Worm (Caenorhabditis elegans) whole organism, L2 larva: ENCODE results near the gene C04G2.5.

Source experiments
- C34F6.9 ChIP-seq: fragments of 150-350 bp; optimal IDR thresholded peaks from 2 replicates; lab custom pipeline; 2014; ENCODE audit warnings: missing biosample characterization, missing genetic modification characterization
- R02D3.7 ChIP-seq: fragments of 150-350 bp; optimal IDR thresholded peaks from 2 replicates; lab custom pipeline; 2014; ENCODE audit warnings: missing biosample characterization, missing genetic modification characterization
- ZK546.5 ChIP-seq: sonication (generic microtip); optimal IDR thresholded peaks from 2 replicates; lab custom pipeline; 2017; ENCODE audit warnings: missing biosample characterization, missing genetic modification characterization
- alr-1 ChIP-seq: fragments of 150-350 bp; optimal IDR thresholded peaks from 2 replicates; lab custom pipeline; 2014; ENCODE audit warnings: missing biosample characterization, missing genetic modification characterization
- aly-2 ChIP-seq: fragments of 150-350 bp; optimal IDR thresholded peaks from 2 replicates; lab custom pipeline; 2014; ENCODE audit warnings: missing biosample characterization, missing genetic modification characterization
- ama-1 ChIP-seq: fragments of 150-350 bp; optimal IDR thresholded peaks from 2 replicates; lab custom pipeline; 2018; ENCODE audit warnings: inconsistent platforms
- ceh-16 ChIP-seq: fragments of 150-350 bp; optimal IDR thresholded peaks from 2 replicates; lab custom pipeline; 2014; ENCODE audit warnings: missing biosample characterization, missing genetic modification characterization
- ceh-82 ChIP-seq: fragments of 150-350 bp; optimal IDR thresholded peaks from 2 replicates; lab custom pipeline; 2014; ENCODE audit warnings: missing biosample characterization, missing genetic modification characterization
- crh-2 ChIP-seq: sonication (generic microtip); optimal IDR thresholded peaks from 2 replicates; lab custom pipeline; 2017; ENCODE audit warnings: missing biosample characterization, missing genetic modification characterization
- dmd-4 ChIP-seq: sonication (generic microtip); optimal IDR thresholded peaks from 2 replicates; lab custom pipeline; 2017; ENCODE audit warnings: missing biosample characterization, missing genetic modification characterization
- egl-27 ChIP-seq: sonication (generic microtip); optimal IDR thresholded peaks from 3 replicates; lab custom pipeline; 2017; ENCODE audit warnings: missing biosample characterization, missing genetic modification reagents, missing genetic modification characterization
- elt-3 ChIP-seq: sonication (generic microtip); optimal IDR thresholded peaks from 2 replicates; lab custom pipeline; 2017; ENCODE audit warnings: missing biosample characterization, missing genetic modification characterization
- fos-1 ChIP-seq: fragments of 150-350 bp; optimal IDR thresholded peaks from 2 replicates; lab custom pipeline; 2014; ENCODE audit warnings: missing biosample characterization, missing genetic modification characterization
- gmeb-1 ChIP-seq: fragments of 150-350 bp; optimal IDR thresholded peaks from 2 replicates; lab custom pipeline; 2014; ENCODE audit warnings: missing biosample characterization, missing genetic modification characterization
- lin-11 ChIP-seq: fragments of 150-350 bp; sonication (generic microtip); optimal IDR thresholded peaks from 2 replicates; lab custom pipeline; 2014; ENCODE audit warnings: missing biosample characterization, missing genetic modification characterization, inconsistent platforms, mixed read lengths
- lin-13 ChIP-seq: fragments of 150-350 bp; optimal IDR thresholded peaks from 2 replicates; lab custom pipeline; 2014; ENCODE audit warnings: missing biosample characterization, missing genetic modification reagents, missing genetic modification characterization
- lin-39 ChIP-seq: fragments of 150-350 bp; optimal IDR thresholded peaks from 2 replicates; lab custom pipeline; 2014; ENCODE audit warnings: missing biosample characterization, missing genetic modification reagents, missing genetic modification characterization
- lsy-2 ChIP-seq, 2 experiments: fragments of 150-350 bp in 1 of 2; sonication (generic microtip) in 1 of 2; optimal IDR thresholded peaks; 2 replicates each; lab custom pipeline; 2014 to 2017; ENCODE audit warnings: missing biosample characterization in 2 of 2, missing genetic modification characterization in 2 of 2
- mab-5 ChIP-seq: fragments of 150-350 bp; optimal IDR thresholded peaks from 2 replicates; lab custom pipeline; 2014; ENCODE audit warnings: missing biosample characterization, missing genetic modification characterization
- mbf-1 ChIP-seq: sonication (generic microtip); optimal IDR thresholded peaks from 2 replicates; lab custom pipeline; 2017; ENCODE audit warnings: missing biosample characterization, missing genetic modification characterization
- mdl-1 ChIP-seq, 2 experiments: fragments of 150-350 bp in 1 of 2; sonication (generic microtip) in 1 of 2; optimal IDR thresholded peaks; 2 replicates each; lab custom pipeline; 2017; ENCODE audit warnings: missing biosample characterization in 2 of 2, missing genetic modification characterization in 2 of 2
- nhr-10 ChIP-seq: sonication (generic microtip); optimal IDR thresholded peaks from 2 replicates; lab custom pipeline; 2017; ENCODE audit warnings: missing biosample characterization, missing genetic modification characterization
- nhr-11 ChIP-seq: fragments of 150-350 bp; optimal IDR thresholded peaks from 2 replicates; lab custom pipeline; 2014; ENCODE audit warnings: missing biosample characterization, missing genetic modification characterization
- nhr-12 ChIP-seq: fragments of 150-350 bp; optimal IDR thresholded peaks from 2 replicates; lab custom pipeline; 2014; ENCODE audit warnings: missing biosample characterization, missing genetic modification characterization
- nhr-129 ChIP-seq: fragments of 150-350 bp; optimal IDR thresholded peaks from 2 replicates; lab custom pipeline; 2014; ENCODE audit warnings: missing biosample characterization, missing genetic modification characterization
- nhr-21 ChIP-seq: fragments of 150-350 bp; optimal IDR thresholded peaks from 2 replicates; lab custom pipeline; 2014; ENCODE audit warnings: missing biosample characterization, missing genetic modification characterization
- nhr-23 ChIP-seq: fragments of 150-350 bp; optimal IDR thresholded peaks from 2 replicates; lab custom pipeline; 2014; ENCODE audit warnings: missing biosample characterization, missing genetic modification reagents, missing genetic modification characterization
- nhr-237 ChIP-seq: fragments of 150-350 bp; optimal IDR thresholded peaks from 2 replicates; lab custom pipeline; 2014; ENCODE audit warnings: missing biosample characterization, missing genetic modification characterization
- nhr-25 ChIP-seq: fragments of 150-350 bp; sonication (generic microtip); optimal IDR thresholded peaks from 3 replicates; lab custom pipeline; 2014; ENCODE audit warnings: missing biosample characterization, missing genetic modification characterization
- nhr-6 ChIP-seq: fragments of 150-350 bp; optimal IDR thresholded peaks from 2 replicates; lab custom pipeline; 2014; ENCODE audit warnings: missing biosample characterization, missing genetic modification characterization
- sem-4 ChIP-seq: fragments of 150-350 bp; optimal IDR thresholded peaks from 2 replicates; lab custom pipeline; 2014; ENCODE audit warnings: missing biosample characterization, missing genetic modification reagents, missing genetic modification characterization
- skn-1 ChIP-seq: sonication (generic microtip); optimal IDR thresholded peaks from 2 replicates; lab custom pipeline; 2017; ENCODE audit warnings: missing biosample characterization, missing genetic modification characterization
- sma-3 ChIP-seq: sonication (generic microtip); optimal IDR thresholded peaks from 2 replicates; lab custom pipeline; 2016; ENCODE audit warnings: missing genetic modification reagents, missing genetic modification characterization, missing compliant biosample characterization
- sma-9 ChIP-seq, 2 experiments: fragments of 150-350 bp in 1 of 2; sonication (generic microtip) in 1 of 2; optimal IDR thresholded peaks; 2 replicates each; lab custom pipeline; 2014 to 2016; ENCODE audit warnings: missing genetic modification characterization in 2 of 2, mild to moderate bottlenecking in 1 of 2, missing biosample characterization in 1 of 2, missing compliant biosample characterization in 1 of 2, missing genetic modification reagents in 1 of 2, moderate library complexity in 1 of 2
- unc-39 ChIP-seq: fragments of 150-350 bp; optimal IDR thresholded peaks from 2 replicates; lab custom pipeline; 2014; ENCODE audit warnings: missing biosample characterization, missing genetic modification characterization
- unc-55 ChIP-seq: fragments of 150-350 bp; sonication (generic microtip); optimal IDR thresholded peaks from 3 replicates; lab custom pipeline; 2014; ENCODE audit warnings: missing biosample characterization, missing genetic modification reagents, missing genetic modification characterization
- unc-62 ChIP-seq: fragments of 150-350 bp; optimal IDR thresholded peaks from 2 replicates; lab custom pipeline; 2014; ENCODE audit warnings: missing biosample characterization, missing genetic modification reagents, missing genetic modification characterization

Gene C04G2.5

ce11 chrIV:10084323-10084959, 10.6 kb downstream of the C04G2.5 start, which contains the start of gene W01B6.8:
Gene W01B6.8 (minus strand): TSS chrIV:10084373.
- TF ChIP-seq nhr-11 (tag; lab: Kevin White, UChicago) (no peak), mdl-1 (tag; optimal IDR thresholded peaks at IDR 0.05; lab: Kevin White, UChicago) (no peak), egl-27 (no peak), C34F6.9 (tag; lab: Kevin White, UChicago) (no peak), unc-62 (GFP tag; lab: Kevin White, UChicago) (no peak), lin-39 (no peak), nhr-6 (no peak), nhr-129 (tag; lab: Kevin White, UChicago) (no peak), lin-11 (tag; lab: Kevin White, UChicago) (no peak), R02D3.7 (tag; lab: Kevin White, UChicago) (no peak), nhr-21 (tag; lab: Kevin White, UChicago) (no peak), gmeb-1 (tag; lab: Kevin White, UChicago) (no peak), lin-13 (no peak), skn-1 (tag; lab: Kevin White, UChicago) (no peak), dmd-4 (tag; lab: Kevin White, UChicago) (no peak)

ce11 chrIV:10080816-10081215, 14.3 kb downstream of the C04G2.5 start, which contains the start of gene W01B6.6:
Gene W01B6.6 (plus strand): TSS chrIV:10081116.
- no peak for TF ChIP-seq unc-62 (GFP tag; lab: Kevin White, UChicago)

- TF ChIP-seq nhr-25 (tag; lab: Kevin White, UChicago) (no peak), mdl-1 (tag; optimal IDR thresholded peaks at IDR 0.05; lab: Kevin White, UChicago) (no peak), elt-3 (tag; lab: Kevin White, UChicago) (no peak), sem-4 (tag; lab: Kevin White, UChicago) (no peak), unc-55 (GFP tag; lab: Kevin White, UChicago) (no peak), lin-39 (no peak), mab-5 (tag; lab: Kevin White, UChicago) (no peak), gmeb-1 (tag; lab: Kevin White, UChicago) (no peak), dmd-4 (tag; lab: Kevin White, UChicago) (no peak), nhr-237 (tag; lab: Kevin White, UChicago) (no peak), nhr-10 (tag; lab: Kevin White, UChicago) (no peak), skn-1 (tag; lab: Kevin White, UChicago) (no peak), alr-1 (tag; lab: Kevin White, UChicago) (no peak), ZK546.5 (tag; lab: Kevin White, UChicago) (no peak)
Observed at ce11 chrIV:10078003-10078402, 17.1 kb downstream of the C04G2.5 start.

ce11 chrIV:10075899-10076298, 19.2 kb downstream of the C04G2.5 start, which contains the start of gene W01B6.5:
Gene W01B6.5 (plus strand): TSS chrIV:10076199.
- TF ChIP-seq ceh-82: no peak
- TF ChIP-seq unc-39 (tag; lab: Kevin White, UChicago): no peak
- no peak for TF ChIP-seq lin-11 (tag; lab: Kevin White, UChicago)
- TF ChIP-seq fos-1: no peak
- no peak for TF ChIP-seq mdl-1 (tag; optimal IDR thresholded peaks at IDR 0.05; lab: Kevin White, UChicago)

- no peak for TF ChIP-seq nhr-12 (tag; lab: Kevin White, UChicago)
- no peak for TF ChIP-seq ama-1 (lab: Kevin White, UChicago)
- no peak for TF ChIP-seq dmd-4 (tag; lab: Kevin White, UChicago)
- no peak for TF ChIP-seq crh-2 (tag; lab: Kevin White, UChicago)
- no peak for TF ChIP-seq nhr-10 (tag; lab: Kevin White, UChicago)
- TF ChIP-seq gmeb-1 (tag; lab: Kevin White, UChicago): no peak
- no peak for TF ChIP-seq nhr-23 (tag; lab: Kevin White, UChicago)
- TF ChIP-seq, all 48 proteins: peak for 0
Observed at ce11 chrIV:10075034-10075510, 20.0 kb downstream of the C04G2.5 start, which contains the start of the genes ttbk-4 and W01B6.4. Gene ttbk-4 (minus strand): TSS chrIV:10075134. Gene W01B6.4 (plus strand): TSS chrIV:10075460.

- TF ChIP-seq nhr-21 (tag; lab: Kevin White, UChicago) (no peak), mab-5 (tag; lab: Kevin White, UChicago) (no peak), nhr-129 (tag; lab: Kevin White, UChicago) (no peak), C34F6.9 (tag; lab: Kevin White, UChicago) (no peak), elt-3 (tag; lab: Kevin White, UChicago) (no peak), ceh-16 (tag; lab: Kevin White, UChicago) (no peak), lsy-2 (tag; optimal IDR thresholded peaks at IDR 0.05; lab: Kevin White, UChicago) (no peak), unc-62 (GFP tag; lab: Kevin White, UChicago) (no peak), aly-2 (tag; lab: Kevin White, UChicago) (no peak), crh-2 (tag; lab: Kevin White, UChicago) (no peak), sma-9 (GFP tag; optimal IDR thresholded peaks at IDR 0.05; lab: Kevin White, UChicago) (no peak), sma-9 (tag; optimal IDR thresholded peaks at IDR 0.05; lab: Kevin White, UChicago) (no peak), lin-11 (tag; lab: Kevin White, UChicago) (no peak), ceh-82 (no peak), nhr-237 (tag; lab: Kevin White, UChicago) (no peak), ZK546.5 (tag; lab: Kevin White, UChicago) (no peak), nhr-6 (no peak), sma-3 (no peak), mbf-1 (tag; lab: Kevin White, UChicago) (no peak)
Observed at ce11 chrIV:10072527-10072926, 22.5 kb downstream of the C04G2.5 start, which contains the start of gene W01B6.3. Gene W01B6.3 (minus strand): TSS chrIV:10072627.
